Worm (Caenorhabditis elegans) whole organism, early embryonic: ENCODE measurements around the gene srab-1.

Experiments used
- B0310.2 ChIP-seq: sonication (generic microtip); optimal IDR thresholded peaks from 2 replicates; lab custom pipeline; 2016; ENCODE audit warnings: mild to moderate bottlenecking, missing genetic modification characterization, missing compliant biosample characterization
- F13C5.2 ChIP-seq: sonication (generic microtip); optimal IDR thresholded peaks from 2 replicates; lab custom pipeline; 2017; ENCODE audit warnings: mild to moderate bottlenecking, missing genetic modification characterization, inconsistent platforms, missing compliant biosample characterization
- aly-1 ChIP-seq: sonication (generic microtip); optimal IDR thresholded peaks from 2 replicates; lab custom pipeline; 2016; ENCODE audit warnings: missing genetic modification characterization, missing compliant biosample characterization
- ama-1 ChIP-seq: fragments of 150-350 bp; optimal IDR thresholded peaks from 2 replicates; lab custom pipeline; 2014
- ceh-13 ChIP-seq: fragments of 200-800 bp; sonication (Bioruptor generic); optimal IDR thresholded peaks from 2 replicates; lab custom pipeline; 2018; ENCODE audit warnings: mild to moderate bottlenecking, missing genetic modification characterization, missing compliant biosample characterization
- ceh-36 ChIP-seq: sonication (generic microtip); optimal IDR thresholded peaks from 2 replicates; lab custom pipeline; 2016; ENCODE audit warnings: missing genetic modification characterization, inconsistent platforms, missing compliant biosample characterization
- ets-7 ChIP-seq: sonication (generic microtip); optimal IDR thresholded peaks from 2 replicates; lab custom pipeline; 2016; ENCODE audit warnings: missing genotype, missing genetic modification characterization, missing compliant biosample characterization
- flt-1 ChIP-seq: fragments of 200-800 bp; sonication (Bioruptor generic); IDR thresholded peaks from 2 replicates; pipeline ENCODE4 v1.3.6; 2022; ENCODE audit warnings: missing genetic modification characterization, missing compliant biosample characterization
- hmbx-1 ChIP-seq: sonication (generic microtip); optimal IDR thresholded peaks from 2 replicates; lab custom pipeline; 2016; ENCODE audit warnings: mild to moderate bottlenecking, missing genetic modification characterization, missing compliant biosample characterization
- hmg-4 ChIP-seq: fragments of 200-800 bp; sonication (Bioruptor generic); optimal IDR thresholded peaks from 2 replicates; lab custom pipeline; 2018; ENCODE audit warnings: mild to moderate bottlenecking, missing genetic modification characterization, missing compliant biosample characterization
- hnd-1 ChIP-seq: sonication (generic microtip); optimal IDR thresholded peaks from 2 replicates; lab custom pipeline; 2016; ENCODE audit warnings: missing genetic modification characterization, missing compliant biosample characterization
- pes-1 ChIP-seq: fragments of 200-800 bp; sonication (Bioruptor generic); IDR thresholded peaks from 2 replicates; pipeline ENCODE4 v1.3.6; 2022; ENCODE audit warnings: missing genetic modification reagents, missing genetic modification characterization, missing compliant biosample characterization
- scrt-1 ChIP-seq: fragments of 200-800 bp; sonication (Bioruptor generic); IDR thresholded peaks from 2 replicates; pipeline ENCODE4 v1.3.6; 2022; ENCODE audit warnings: missing genetic modification characterization, missing compliant biosample characterization
- sea-1 ChIP-seq: fragments of 200-800 bp; sonication (Bioruptor generic); conservative IDR thresholded peaks from 2 replicates; pipeline ENCODE4 v1.3.6; 2022; ENCODE audit warnings: missing genetic modification characterization, missing compliant biosample characterization
- tbx-11 ChIP-seq: fragments of 200-800 bp; sonication (Bioruptor generic); IDR thresholded peaks from 2 replicates; pipeline ENCODE4 v1.3.6; 2022; ENCODE audit warnings: missing genetic modification characterization, missing compliant biosample characterization
- tbx-37 ChIP-seq: fragments of 200-800 bp; sonication (Bioruptor generic); conservative IDR thresholded peaks from 2 replicates; pipeline ENCODE4 v1.3.6; 2022; ENCODE audit warnings: missing genetic modification reagents, missing genetic modification characterization, missing compliant biosample characterization
- tra-4 ChIP-seq: sonication (generic microtip); optimal IDR thresholded peaks from 2 replicates; lab custom pipeline; 2017; ENCODE audit warnings: missing genetic modification characterization, missing compliant biosample characterization

The srab-1 gene

ce11 chrV:5084957-5085465, 16.9 kb downstream of the srab-1 start, which contains the start of gene Y58A7A.4:
Gene Y58A7A.4 (minus strand): TSS chrV:5085007.
- TF ChIP-seq flt-1 (GFP tag; lab: Robert Waterston, UW) (no peak), aly-1 (tag; lab: Kevin White, UChicago) (no peak), tra-4 (no peak), F13C5.2 (no peak), ets-7 (tag; lab: Kevin White, UChicago) (no peak), scrt-1 (GFP tag; lab: Robert Waterston, UW) (no peak), sea-1 (GFP tag; lab: Robert Waterston, UW) (no peak)

ce11 chrV:5080853-5081338, 21.0 kb downstream of the srab-1 start, which contains the start of gene Y58A7A.3:
Gene Y58A7A.3 (minus strand): TSS chrV:5080903.
- TF ChIP-seq ama-1 (lab: Kevin White, UChicago) (no peak), scrt-1 (GFP tag; lab: Robert Waterston, UW) (no peak), tbx-37 (GFP tag; lab: Robert Waterston, UW) (no peak), sea-1 (GFP tag; lab: Robert Waterston, UW) (no peak), ceh-13 (GFP tag; lab: Kevin White, UChicago) (no peak)

DNA sequence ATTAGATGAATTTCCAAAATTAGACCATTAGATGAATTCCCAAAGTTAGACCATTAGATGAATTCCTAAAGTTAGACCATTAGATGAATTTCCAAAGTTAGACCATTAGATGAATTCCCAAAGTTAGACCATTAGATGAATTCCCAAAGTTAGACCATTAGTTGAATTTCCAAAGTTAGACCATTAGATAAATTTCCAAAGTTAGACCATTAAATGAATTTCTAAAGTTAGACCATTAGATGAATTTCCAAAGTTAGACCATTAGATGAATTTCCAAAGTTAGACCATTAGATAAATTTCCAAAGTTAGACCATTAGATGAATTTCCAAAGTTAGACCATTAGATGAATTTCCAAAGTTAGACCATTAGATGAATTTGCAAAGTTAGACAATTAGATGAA, 26.6 kb downstream of the srab-1 start:
- TF ChIP-seq tbx-11 (peak; percentile 88), sea-1 (GFP tag; lab: Robert Waterston, UW) (peak; percentile 83), tbx-37 (GFP tag; lab: Robert Waterston, UW) (peak; percentile 81)

ce11 chrV:5072082-5072481, 29.8 kb downstream of the srab-1 start, which contains the start of gene Y58A7A.2:
Gene Y58A7A.2 (minus strand): TSS chrV:5072182.
- TF ChIP-seq sea-1 (GFP tag; lab: Robert Waterston, UW) (no peak), aly-1 (tag; lab: Kevin White, UChicago) (no peak), hmg-4 (GFP tag; lab: Kevin White, UChicago) (no peak), hmbx-1 (tag; lab: Kevin White, UChicago) (no peak), ceh-13 (GFP tag; lab: Kevin White, UChicago) (no peak)

ce11 chrV:5069440-5069839, 32.5 kb downstream of the srab-1 start, which contains the start of gene Y58A7A.1:
Gene Y58A7A.1 (minus strand): TSS chrV:5069540.
- TF ChIP-seq tbx-11: no peak
- TF ChIP-seq flt-1 (GFP tag; lab: Robert Waterston, UW): no peak
- no peak for TF ChIP-seq aly-1 (tag; lab: Kevin White, UChicago)
- TF ChIP-seq pes-1 (GFP tag; lab: Robert Waterston, UW): no peak
- TF ChIP-seq ceh-36 (tag; lab: Kevin White, UChicago): no peak
- TF ChIP-seq ceh-13 (GFP tag; lab: Kevin White, UChicago): no peak
- TF ChIP-seq scrt-1 (GFP tag; lab: Robert Waterston, UW): no peak
- TF ChIP-seq B0310.2: no peak
- TF ChIP-seq ama-1 (lab: Kevin White, UChicago): no peak
- no peak for TF ChIP-seq tbx-37 (GFP tag; lab: Robert Waterston, UW)
- TF ChIP-seq hnd-1: no peak
- TF ChIP-seq tra-4: no peak
- TF ChIP-seq sea-1 (GFP tag; lab: Robert Waterston, UW): no peak

ce11 chrV:5067390-5067789, 34.5 kb downstream of the srab-1 start:
- no peak for TF ChIP-seq ceh-13 (GFP tag; lab: Kevin White, UChicago)
- TF ChIP-seq hnd-1: no peak
- no peak for TF ChIP-seq B0310.2
- TF ChIP-seq tbx-37 (GFP tag; lab: Robert Waterston, UW): no peak
- no peak for TF ChIP-seq sea-1 (GFP tag; lab: Robert Waterston, UW)
- no peak for TF ChIP-seq ama-1 (lab: Kevin White, UChicago)
- TF ChIP-seq tra-4: no peak
- no peak for TF ChIP-seq tbx-11
- no peak for TF ChIP-seq F13C5.2
- no peak for TF ChIP-seq aly-1 (tag; lab: Kevin White, UChicago)
- TF ChIP-seq ets-7 (tag; lab: Kevin White, UChicago): no peak
- no peak for TF ChIP-seq pes-1 (GFP tag; lab: Robert Waterston, UW)
- TF ChIP-seq hmg-4 (GFP tag; lab: Kevin White, UChicago): no peak
- no peak for TF ChIP-seq hmbx-1 (tag; lab: Kevin White, UChicago)
- no peak for TF ChIP-seq scrt-1 (GFP tag; lab: Robert Waterston, UW)
- TF ChIP-seq ceh-36 (tag; lab: Kevin White, UChicago): no peak
- TF ChIP-seq flt-1 (GFP tag; lab: Robert Waterston, UW): no peak

DNA sequence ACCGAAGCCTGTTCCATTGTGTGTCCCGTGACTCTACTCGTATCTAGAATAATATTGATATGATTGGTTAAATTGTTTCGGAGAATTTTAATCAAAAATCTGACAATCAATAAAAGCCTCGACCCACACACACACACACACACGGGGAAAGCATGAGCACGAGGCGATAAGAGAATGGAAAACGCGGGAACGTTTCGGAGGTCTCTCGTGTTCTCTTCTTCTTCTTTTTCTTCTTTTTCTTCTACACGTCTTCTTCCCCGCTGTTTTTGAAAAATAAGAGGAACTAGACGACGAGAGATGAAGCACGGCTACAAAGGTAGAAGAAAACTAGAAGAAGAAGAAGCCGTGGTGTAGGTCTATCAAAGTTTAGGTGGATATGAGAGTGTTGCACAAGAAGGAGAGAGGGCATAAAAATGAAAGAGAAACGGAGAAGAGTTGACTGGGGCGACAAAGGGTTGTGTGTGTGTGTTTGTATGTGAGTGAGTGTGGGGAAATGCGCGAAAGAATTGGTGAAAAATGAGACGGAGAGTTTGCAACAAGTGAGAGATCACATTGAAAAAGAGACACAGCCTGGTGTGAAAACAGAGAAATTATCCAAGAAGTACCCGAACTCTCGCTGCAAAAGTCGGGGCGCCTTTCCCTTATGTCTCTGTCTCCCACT, 37.0 kb downstream of the srab-1 start, which contains the start of gene mlk-1:
Gene mlk-1 (minus strand): TSS at position 51 of the 661 bp plus-strand sequence.
- TF ChIP-seq B0310.2: no peak
- peak; percentile 12 for TF ChIP-seq F13C5.2

DNA sequence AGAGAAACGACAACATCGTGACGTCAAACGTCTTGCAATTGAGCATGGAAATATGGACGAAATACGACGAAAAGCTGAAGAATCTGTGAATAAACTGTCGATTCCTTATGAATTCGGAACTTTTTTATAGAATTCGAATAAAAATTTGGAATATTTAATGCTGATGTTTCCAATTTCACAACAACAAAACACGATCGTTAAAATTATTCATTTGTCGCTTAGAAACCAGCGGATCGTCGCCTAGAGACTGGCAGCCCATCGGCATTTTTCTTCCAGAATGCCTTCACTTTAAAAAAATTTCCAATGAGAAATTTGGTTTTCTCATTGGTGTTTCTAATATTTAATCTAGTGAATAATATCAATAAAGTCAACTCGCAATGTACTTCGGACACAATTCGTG, 48.6 kb downstream of the srab-1 start, which contains the start of gene cwp-4:
Gene cwp-4 (plus strand): TSS at position 301 of the 400 bp plus-strand sequence.
- TF ChIP-seq ceh-36 (tag; lab: Kevin White, UChicago): no peak
- no peak for TF ChIP-seq hnd-1
- no peak for TF ChIP-seq F13C5.2
- TF ChIP-seq aly-1 (tag; lab: Kevin White, UChicago): no peak
- TF ChIP-seq tbx-11: no peak
- TF ChIP-seq tbx-37 (GFP tag; lab: Robert Waterston, UW): no peak
- no peak for TF ChIP-seq hmg-4 (GFP tag; lab: Kevin White, UChicago)
- no peak for TF ChIP-seq ets-7 (tag; lab: Kevin White, UChicago)
- no peak for TF ChIP-seq ama-1 (lab: Kevin White, UChicago)
- TF ChIP-seq hmbx-1 (tag; lab: Kevin White, UChicago): no peak
- TF ChIP-seq tra-4: no peak
- no peak for TF ChIP-seq pes-1 (GFP tag; lab: Robert Waterston, UW)
- no peak for TF ChIP-seq flt-1 (GFP tag; lab: Robert Waterston, UW)
